Worm (Caenorhabditis elegans): ENCODE measurements around the gene F21D5.6.

F21D5.6 gene

ce11 chrIV:8748967-8749366 lies 7.8 kb upstream of the F21D5.6 start:
- TF ChIP-seq nfya-1 (tag; optimal IDR thresholded peaks at IDR 0.05) (peak; percentile 73), ceh-34 (tag; optimal IDR thresholded peaks at IDR 0.05) (no peak)

DNA sequence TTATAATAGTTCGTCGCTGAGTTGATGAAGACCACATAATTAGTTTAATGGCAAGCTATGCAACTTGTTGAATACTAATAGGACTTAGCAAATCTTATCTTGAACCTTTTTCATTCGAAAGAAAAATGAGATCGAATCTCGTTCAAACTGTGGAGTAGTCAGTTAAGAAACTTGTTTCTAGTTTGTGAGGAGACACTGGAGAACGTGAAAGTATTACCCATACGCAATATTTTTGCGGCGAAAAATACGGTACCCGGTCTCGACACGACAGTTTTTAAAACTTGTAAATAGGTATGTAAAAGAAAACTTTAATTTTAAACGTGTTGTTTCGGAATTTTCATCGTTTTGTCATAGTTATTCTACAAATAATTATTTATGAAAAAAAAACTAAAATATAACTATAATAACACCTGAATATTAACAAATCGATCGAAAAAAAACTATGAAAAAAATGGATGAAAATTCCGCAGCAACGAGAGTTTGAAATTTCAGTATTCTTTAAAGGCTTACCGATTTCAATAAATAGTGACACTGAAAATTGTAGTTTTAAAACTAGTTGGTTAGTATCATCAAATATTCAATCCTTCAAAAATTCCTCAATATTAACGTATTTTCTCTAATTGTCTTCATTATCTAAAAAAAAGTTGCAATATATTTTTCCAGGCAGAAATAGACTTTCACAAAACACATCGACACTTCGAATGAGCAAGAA lies 4.6 kb upstream of the F21D5.6 start, which contains the start of the genes F20C5.7 and parg-1:
Gene F20C5.7, minus strand, starts transcription at position 101 of the 712 bp plus-strand sequence.
Gene parg-1, plus strand, starts transcription at position 662 of the 712 bp plus-strand sequence.
- no peak for TF ChIP-seq syd-9 (tag; optimal IDR thresholded peaks at IDR 0.05)
- no peak for TF ChIP-seq ceh-22 (tag; optimal IDR thresholded peaks at IDR 0.05)
- no peak for TF ChIP-seq pax-1 (tag; optimal IDR thresholded peaks at IDR 0.05)
- TF ChIP-seq sox-4 (tag; optimal IDR thresholded peaks at IDR 0.05), result no peak
- TF ChIP-seq lim-6 (tag; optimal IDR thresholded peaks at IDR 0.05), result no peak
- no peak for TF ChIP-seq T23F11.4 (GFP tag; optimal IDR thresholded peaks at IDR 0.05)
- TF ChIP-seq ceh-9 (tag; optimal IDR thresholded peaks at IDR 0.05), result no peak
- no peak for TF ChIP-seq mec-3 (tag; optimal IDR thresholded peaks at IDR 0.05; ENCODE audit: borderline replicate concordance)
- TF ChIP-seq ceh-6 (GFP tag; optimal IDR thresholded peaks at IDR 0.05), result no peak
- TF ChIP-seq gmeb-2 (tag; optimal IDR thresholded peaks at IDR 0.05), result no peak
- no peak for TF ChIP-seq pat-9 (tag; optimal IDR thresholded peaks at IDR 0.05)
- TF ChIP-seq fax-1 (tag; optimal IDR thresholded peaks at IDR 0.05), result no peak
- no peak for TF ChIP-seq ceh-31 (tag; optimal IDR thresholded peaks at IDR 0.05)
- no peak for TF ChIP-seq fkh-10 (GFP tag; optimal IDR thresholded peaks at IDR 0.05)
- TF ChIP-seq K09A11.1 (tag; optimal IDR thresholded peaks at IDR 0.05; ENCODE audit: insufficient read depth), result no peak
- TF ChIP-seq lin-11 (tag; optimal IDR thresholded peaks at IDR 0.05), result no peak
- TF ChIP-seq Y22D7AL.16 (tag; optimal IDR thresholded peaks at IDR 0.05), result no peak
- TF ChIP-seq ceh-2 (tag; optimal IDR thresholded peaks at IDR 0.05), result no peak

- TF ChIP-seq pqm-1 (tag; optimal IDR thresholded peaks at IDR 0.05), result no peak
- no peak for TF ChIP-seq sdc-2 (tag; optimal IDR thresholded peaks at IDR 0.05)
- peak; percentile 38 for TF ChIP-seq hlh-30 (tag; optimal IDR thresholded peaks at IDR 0.05; ENCODE audit: insufficient read depth)
- peak; percentile 46 for TF ChIP-seq nfya-1 (tag; optimal IDR thresholded peaks at IDR 0.05)
- TF ChIP-seq ceh-22 (tag; optimal IDR thresholded peaks at IDR 0.05), result no peak
- TF ChIP-seq dmd-4 (tag; optimal IDR thresholded peaks at IDR 0.05; ENCODE audit: borderline replicate concordance), result no peak
- no peak for TF ChIP-seq syd-9 (tag; optimal IDR thresholded peaks at IDR 0.05)
- no peak for TF ChIP-seq ceh-14 (tag; optimal IDR thresholded peaks at IDR 0.05)
- peak; percentile 6 for TF ChIP-seq ets-4 (tag; optimal IDR thresholded peaks at IDR 0.05)
- TF ChIP-seq ttx-3 (tag; optimal IDR thresholded peaks at IDR 0.05), result no peak
- no peak for TF ChIP-seq sox-4 (tag; optimal IDR thresholded peaks at IDR 0.05)
- TF ChIP-seq ahr-1 (tag; optimal IDR thresholded peaks at IDR 0.05), result no peak
- no peak for TF ChIP-seq ceh-34 (tag; optimal IDR thresholded peaks at IDR 0.05)
- no peak for TF ChIP-seq elt-2 (tag; optimal IDR thresholded peaks at IDR 0.05)
- no peak for TF ChIP-seq rnt-1 (tag; optimal IDR thresholded peaks at IDR 0.05)
- no peak for TF ChIP-seq sox-2 (GFP tag; IDR thresholded peaks at IDR 0.05)
- TF ChIP-seq pha-4 (tag; optimal IDR thresholded peaks at IDR 0.05), result no peak
- TF ChIP-seq unc-42 (tag; optimal IDR thresholded peaks at IDR 0.05), result peak; percentile 6
- TF ChIP-seq ztf-16 (tag; optimal IDR thresholded peaks at IDR 0.05), result no peak
- TF ChIP-seq che-1 (tag; optimal IDR thresholded peaks at IDR 0.05), result no peak
- TF ChIP-seq lim-6 (tag; optimal IDR thresholded peaks at IDR 0.05), result no peak
- TF ChIP-seq ceh-6 (GFP tag; optimal IDR thresholded peaks at IDR 0.05), result no peak
Measured at ce11 chrIV:8743654-8744332, 2.6 kb upstream of the F21D5.6 start, which contains the start of gene F21D5.7. Gene F21D5.7, minus strand, starts transcription at chrIV:8743704.
